Fruit fly (Drosophila melanogaster): ENCODE measurements around the gene jvl.

The jvl gene

DNA sequence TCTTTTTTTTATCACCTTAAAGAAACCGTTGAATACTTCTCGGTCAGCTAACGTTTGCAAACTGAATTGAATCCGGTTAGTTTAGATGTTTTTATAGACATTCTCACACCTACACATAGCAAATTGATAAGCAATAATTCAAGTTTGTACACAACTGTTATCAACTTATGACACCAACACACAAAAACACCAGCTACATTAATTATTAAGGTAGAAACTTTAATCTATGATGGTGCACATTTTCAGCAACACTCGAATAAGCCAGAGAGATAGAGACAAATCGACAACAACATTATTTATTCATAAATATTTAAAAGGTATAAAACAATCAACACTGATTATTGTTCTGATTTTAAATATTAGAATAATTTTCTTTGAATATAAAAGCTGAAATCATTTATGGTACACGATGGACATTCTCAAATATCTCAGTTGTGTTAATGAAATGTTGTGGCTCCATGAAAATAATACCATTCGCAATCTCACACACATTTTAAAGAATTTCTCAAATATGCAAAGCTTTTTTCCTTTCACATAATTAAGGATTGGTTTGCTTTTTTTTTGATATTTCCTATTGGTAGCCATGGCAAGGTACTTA lies 6.0 kb downstream of the jvl start (continued):
- peak; percentile 32 for TF ChIP-seq cg (GFP tag; optimal IDR thresholded peaks at IDR 0.05)
- TF ChIP-seq bowl (GFP tag; IDR thresholded peaks at IDR 0.05), result no peak
- no peak for TF ChIP-seq Xrp1 (GFP tag; IDR thresholded peaks at IDR 0.05)
- TF ChIP-seq CG9437 (GFP tag; optimal IDR thresholded peaks at IDR 0.05), result no peak
- no peak for TF ChIP-seq luna (GFP tag; optimal IDR thresholded peaks at IDR 0.05)
- no peak for TF ChIP-seq CG11456 (GFP tag; IDR thresholded peaks at IDR 0.05)
- no peak for TF ChIP-seq nerfin-1 (tag; optimal IDR thresholded peaks at IDR 0.05)
- TF ChIP-seq mirr (GFP tag; optimal IDR thresholded peaks at IDR 0.05), result peak; percentile 64
- TF ChIP-seq sug (tag; optimal IDR thresholded peaks at IDR 0.05), result peak; percentile 40
- no peak for TF ChIP-seq tio (GFP tag; optimal IDR thresholded peaks at IDR 0.05)
- no peak for TF ChIP-seq twi (tag; optimal IDR thresholded peaks at IDR 0.05)
- no peak for TF ChIP-seq ac (GFP tag; optimal IDR thresholded peaks at IDR 0.05)
- TF ChIP-seq fd3F (GFP tag; optimal IDR thresholded peaks at IDR 0.05), result no peak
- TF ChIP-seq CG1603 (tag; optimal IDR thresholded peaks at IDR 0.05), result no peak
- TF ChIP-seq CG4424 (GFP tag; optimal IDR thresholded peaks at IDR 0.05), result no peak
- peak in 1 of 2 experiments; percentile 17 for TF ChIP-seq Pdp1 (GFP tag; optimal IDR thresholded peaks at IDR 0.05)
- TF ChIP-seq HLH3B (GFP tag; IDR thresholded peaks at IDR 0.05), result no peak
- no peak for TF ChIP-seq corto (GFP tag; optimal IDR thresholded peaks at IDR 0.05)

dm6 chr3R:14747915-14748314 lies 6.5 kb downstream of the jvl start:
- TF ChIP-seq chinmo (GFP tag; IDR thresholded peaks at IDR 0.05; ENCODE audit: partially characterized antibody), result peak; percentile 69; the same call in 1 of the 4 replicates
- no peak for TF ChIP-seq CG14667 (GFP tag; IDR thresholded peaks at IDR 0.05)
- TF ChIP-seq pho (GFP tag; optimal IDR thresholded peaks at IDR 0.05), result no peak
- no peak for TF ChIP-seq sens-2 (GFP tag; IDR thresholded peaks at IDR 0.05)
- no peak for TF ChIP-seq crol (GFP tag; IDR thresholded peaks at IDR 0.05)
- TF ChIP-seq Bteb2 (GFP tag; optimal IDR thresholded peaks at IDR 0.05), result no peak
- peak; percentile 72 for TF ChIP-seq sug (tag; optimal IDR thresholded peaks at IDR 0.05)
- TF ChIP-seq CG11085 (GFP tag; IDR thresholded peaks at IDR 0.05), result 0 out of 2 replicates have a peak, but pooled peaks have one; percentile 19
- no peak for TF ChIP-seq Hr3 (GFP tag; optimal IDR thresholded peaks at IDR 0.05)
- peak; percentile 2 for TF ChIP-seq Camta (GFP tag; optimal IDR thresholded peaks at IDR 0.05)
- no peak for TF ChIP-seq seq (GFP tag; IDR thresholded peaks at IDR 0.05)
- no peak for TF ChIP-seq en (GFP tag; optimal IDR thresholded peaks at IDR 0.05)
- TF ChIP-seq Med (GFP tag), result peak; percentile 53
- peak; percentile 34; the same call in 1 of the 3 replicates for TF ChIP-seq vnd (GFP tag; IDR thresholded peaks at IDR 0.05; ENCODE audit: partially characterized antibody)
- no peak for TF ChIP-seq caup (GFP tag; optimal IDR thresholded peaks at IDR 0.05; ENCODE audit: severe bottlenecking)
- TF ChIP-seq z (GFP tag; IDR thresholded peaks at IDR 0.05), result peak; percentile 91
- peak in 1 of 2 experiments; percentile 66 for TF ChIP-seq Hr78 (GFP tag; optimal IDR thresholded peaks at IDR 0.05)
- TF ChIP-seq Opbp (GFP tag; IDR thresholded peaks at IDR 0.05; ENCODE audit: partially characterized antibody), result peak; percentile 41; the same call in 1 of the 3 replicates
- no peak for TF ChIP-seq Dek (tag; optimal IDR thresholded peaks at IDR 0.05)
- peak; percentile 61; the same call in 1 of the 3 replicates for TF ChIP-seq CG2199 (GFP tag; IDR thresholded peaks at IDR 0.05)
- no peak for TF ChIP-seq CG10654 (GFP tag; optimal IDR thresholded peaks at IDR 0.05)
- no peak for TF ChIP-seq CG1602 (GFP tag; optimal IDR thresholded peaks at IDR 0.05)
- no peak for TF ChIP-seq prd (optimal IDR thresholded peaks at IDR 0.05)
- TF ChIP-seq prd (GFP tag; IDR thresholded peaks at IDR 0.05), result no peak
- TF ChIP-seq corto (GFP tag; optimal IDR thresholded peaks at IDR 0.05), result no peak
- no peak for TF ChIP-seq gfzf (GFP tag; optimal IDR thresholded peaks at IDR 0.05)
- 0 out of 2 replicates have a peak, but pooled peaks have one; percentile 26 for TF ChIP-seq vvl (GFP tag; IDR thresholded peaks at IDR 0.05)
- TF ChIP-seq Drgx (GFP tag; IDR thresholded peaks at IDR 0.05), result no peak
- TF ChIP-seq zen2 (GFP tag; IDR thresholded peaks at IDR 0.05; ENCODE audit: partially characterized antibody), result 0 out of 3 replicates have a peak, but pooled peaks have one; percentile 11

Measured in whole organism, embryonic.